Fruit fly (Drosophila melanogaster) whole organism, embryonic: Measurements from ENCODE around the gene MYPT-75D.

Experiments
- Bteb2 ChIP-seq: fragments of 200-800 bp; sonication (Bioruptor generic); optimal IDR thresholded peaks from 2 replicates; lab custom pipeline; 2016; ENCODE audit warnings: missing biosample characterization, missing genetic modification characterization
- CG10654 ChIP-seq: fragments of 200-800 bp; sonication (Bioruptor generic); optimal IDR thresholded peaks from 2 replicates; lab custom pipeline; 2016; ENCODE audit warnings: missing biosample characterization, missing genetic modification characterization
- CG11085 ChIP-seq: fragments of 200-800 bp; sonication (Bioruptor generic); IDR thresholded peaks from 2 replicates; pipeline ENCODE4 v1.3.6; 2022; ENCODE audit warnings: missing biosample characterization, missing genetic modification characterization
- CG11398 ChIP-seq: fragments of 200-800 bp; sonication (Bioruptor generic); optimal IDR thresholded peaks from 2 replicates; lab custom pipeline; 2016; ENCODE audit warnings: missing biosample characterization, missing genetic modification characterization
- CG12104 ChIP-seq: fragments of 200-800 bp; sonication (Bioruptor generic); optimal IDR thresholded peaks from 3 replicates; lab custom pipeline; 2016; ENCODE audit warnings: missing biosample characterization, missing genetic modification characterization
- CG12236 ChIP-seq: fragments of 200-800 bp; sonication (Bioruptor generic); optimal IDR thresholded peaks from 2 replicates; lab custom pipeline; 2016; ENCODE audit warnings: missing biosample characterization, missing genetic modification characterization
- CG14014 ChIP-seq: fragments of 200-800 bp; sonication (Bioruptor generic); IDR thresholded peaks from 2 replicates; pipeline ENCODE4 v1.3.6; 2022; ENCODE audit warnings: missing biosample characterization, missing genetic modification characterization
- CG14860 ChIP-seq: fragments of 200-800 bp; sonication (Bioruptor generic); IDR thresholded peaks from 3 replicates; pipeline ENCODE4 v1.3.6; 2022; ENCODE audit warnings: missing biosample characterization, missing genetic modification characterization; ENCODE audit not compliant: partially characterized antibody
- CG15601 ChIP-seq: fragments of 200-800 bp; sonication (Bioruptor generic); optimal IDR thresholded peaks from 3 replicates; lab custom pipeline; 2019; ENCODE audit warnings: missing biosample characterization, mild to moderate bottlenecking, missing genetic modification characterization, moderate library complexity
- CG17568 ChIP-seq: fragments of 200-800 bp; sonication (Bioruptor generic); optimal IDR thresholded peaks from 2 replicates; lab custom pipeline; 2018; ENCODE audit warnings: missing biosample characterization, mild to moderate bottlenecking, missing genetic modification characterization, moderate library complexity
- CG17802 ChIP-seq: fragments of 200-800 bp; sonication (Bioruptor generic); optimal IDR thresholded peaks from 2 replicates; lab custom pipeline; 2018; ENCODE audit warnings: missing biosample characterization, mild to moderate bottlenecking, missing genetic modification characterization, moderate library complexity
- CG18262 ChIP-seq: fragments of 200-800 bp; optimal IDR thresholded peaks from 3 replicates; lab custom pipeline; 2019; ENCODE audit warnings: missing biosample characterization, mild to moderate bottlenecking, missing genetic modification characterization, moderate library complexity
- CG2116 ChIP-seq: fragments of 200-800 bp; sonication (Bioruptor generic); optimal IDR thresholded peaks from 3 replicates; lab custom pipeline; 2018; ENCODE audit warnings: missing biosample characterization, mild to moderate bottlenecking, missing genetic modification characterization
- CG31365 ChIP-seq: fragments of 200-800 bp; sonication (Bioruptor generic); optimal IDR thresholded peaks from 2 replicates; lab custom pipeline; 2018; ENCODE audit warnings: missing biosample characterization, mild to moderate bottlenecking, missing genetic modification characterization
- CG32772 ChIP-seq: fragments of 200-800 bp; sonication (Bioruptor generic); IDR thresholded peaks from 2 replicates; pipeline ENCODE4 v1.3.6; 2022; ENCODE audit warnings: missing biosample characterization, missing genetic modification characterization
- CG33557 ChIP-seq: fragments of 200-800 bp; sonication (Bioruptor generic); optimal IDR thresholded peaks from 2 replicates; lab custom pipeline; 2019; ENCODE audit warnings: missing biosample characterization, mild to moderate bottlenecking, missing genetic modification characterization, moderate library complexity
- CG3995 ChIP-seq: fragments of 200-800 bp; sonication (Bioruptor generic); optimal IDR thresholded peaks from 3 replicates; lab custom pipeline; 2016; ENCODE audit warnings: missing biosample characterization, missing genetic modification characterization
- CG4282 ChIP-seq: fragments of 200-800 bp; sonication (Bioruptor generic); optimal IDR thresholded peaks from 2 replicates; lab custom pipeline; 2016; ENCODE audit warnings: missing biosample characterization, missing genetic modification characterization
- CG4730 ChIP-seq: fragments of 200-800 bp; sonication (Bioruptor generic); IDR thresholded peaks from 2 replicates; pipeline ENCODE4 v1.3.6; 2022; ENCODE audit warnings: missing biosample characterization, missing genetic modification characterization
- CG6254 ChIP-seq: fragments of 200-800 bp; sonication (Bioruptor generic); optimal IDR thresholded peaks from 3 replicates; lab custom pipeline; 2017; ENCODE audit warnings: mild to moderate bottlenecking, missing biosample characterization, missing genetic modification reagents, missing genetic modification characterization
- CG6791 ChIP-seq: fragments of 200-800 bp; sonication (Bioruptor generic); IDR thresholded peaks from 3 replicates; pipeline ENCODE4 v1.3.6; 2022; ENCODE audit warnings: missing biosample characterization, missing genetic modification characterization; ENCODE audit not compliant: partially characterized antibody
- CG7556 ChIP-seq: fragments of 200-800 bp; sonication (Bioruptor generic); optimal IDR thresholded peaks from 2 replicates; lab custom pipeline; 2017; ENCODE audit warnings: missing biosample characterization, mild to moderate bottlenecking, missing genetic modification characterization
- Chrac-16 ChIP-seq: fragments of 200-800 bp; sonication (Bioruptor generic); optimal IDR thresholded peaks from 3 replicates; lab custom pipeline; 2016; ENCODE audit warnings: missing biosample characterization, missing genetic modification characterization
- Dll ChIP-seq: fragments of 200-800 bp; sonication (Bioruptor generic); IDR thresholded peaks from 4 replicates; pipeline ENCODE4 v1.3.6; 2022; ENCODE audit warnings: missing biosample characterization, missing genetic modification characterization; ENCODE audit not compliant: partially characterized antibody
- Drgx ChIP-seq: fragments of 200-800 bp; sonication (Bioruptor generic); IDR thresholded peaks from 2 replicates; pipeline ENCODE4 v1.3.6; 2022; ENCODE audit warnings: missing biosample characterization, missing genetic modification characterization
- E2f1 ChIP-seq: fragments of 200-800 bp; sonication (Bioruptor generic); IDR thresholded peaks from 2 replicates; pipeline ENCODE4 v1.3.6; 2022; ENCODE audit warnings: missing biosample characterization, missing genetic modification characterization
- MTF-1 ChIP-seq: fragments of 200-800 bp; sonication (Bioruptor generic); optimal IDR thresholded peaks from 2 replicates; lab custom pipeline; 2018; ENCODE audit warnings: missing biosample characterization, mild to moderate bottlenecking, missing genetic modification characterization, borderline replicate concordance
- NFAT ChIP-seq: fragments of 200-800 bp; sonication (Bioruptor generic); IDR thresholded peaks from 2 replicates; pipeline ENCODE4 v1.3.6; 2022; ENCODE audit warnings: missing biosample characterization, missing genetic modification characterization
- Neu2 ChIP-seq: fragments of 200-800 bp; sonication (Bioruptor generic); optimal IDR thresholded peaks from 3 replicates; lab custom pipeline; 2016; ENCODE audit warnings: missing biosample characterization, missing genetic modification characterization, borderline replicate concordance
- PHDP ChIP-seq: fragments of 200-800 bp; sonication (Bioruptor generic); optimal IDR thresholded peaks from 3 replicates; lab custom pipeline; 2018; ENCODE audit warnings: missing biosample characterization, mild to moderate bottlenecking, missing genetic modification characterization, moderate library complexity
- Side ChIP-seq: fragments of 200-800 bp; sonication (Bioruptor generic); optimal IDR thresholded peaks from 2 replicates; lab custom pipeline; 2016; ENCODE audit warnings: missing biosample characterization, missing genetic modification characterization
- Sry-δ ChIP-seq: fragments of 200-800 bp; sonication (Bioruptor generic); optimal IDR thresholded peaks from 2 replicates; lab custom pipeline; 2016; ENCODE audit warnings: missing biosample characterization, missing genetic modification characterization
- ap ChIP-seq: fragments of 200-800 bp; sonication (Bioruptor generic); IDR thresholded peaks from 2 replicates; pipeline ENCODE4 v1.3.6; 2022; ENCODE audit warnings: missing biosample characterization, missing genetic modification characterization
- ara ChIP-seq: fragments of 200-800 bp; sonication (Bioruptor generic); IDR thresholded peaks from 2 replicates; pipeline ENCODE4 v1.3.6; 2022; ENCODE audit warnings: missing biosample characterization, missing genetic modification characterization
- ato ChIP-seq: fragments of 200-800 bp; sonication (Bioruptor generic); IDR thresholded peaks from 2 replicates; pipeline ENCODE4 v1.3.6; 2022; ENCODE audit warnings: missing biosample characterization, missing genetic modification characterization; ENCODE audit not compliant: partially characterized antibody
- cad ChIP-seq: fragments of >200 bp; optimal IDR thresholded peaks from 2 replicates; lab custom pipeline; 2017; ENCODE audit warnings: missing biosample characterization, missing genetic modification characterization
- emc ChIP-seq: fragments of 200-800 bp; sonication (Bioruptor generic); optimal IDR thresholded peaks from 2 replicates; lab custom pipeline; 2016; ENCODE audit warnings: missing biosample characterization, missing genetic modification characterization
- en ChIP-seq: fragments of 200-800 bp; sonication (Bioruptor generic); optimal IDR thresholded peaks from 2 replicates; lab custom pipeline; 2016; ENCODE audit warnings: missing biosample characterization, missing genetic modification characterization
- eve ChIP-seq, 2 experiments: fragments of >200 bp; optimal IDR thresholded peaks; 2 replicates each; lab custom pipeline; 2017; ENCODE audit warnings: missing biosample characterization in 2 of 2, missing genetic modification characterization in 2 of 2
- fru ChIP-seq: fragments of >200 bp; optimal IDR thresholded peaks from 2 replicates; lab custom pipeline; 2017
- gro ChIP-seq: fragments of 200-800 bp; sonication (Bioruptor generic); optimal IDR thresholded peaks from 2 replicates; lab custom pipeline; 2016; ENCODE audit warnings: missing biosample characterization, missing genetic modification characterization
- lbe ChIP-seq: fragments of 200-800 bp; sonication (Bioruptor generic); optimal IDR thresholded peaks from 2 replicates; lab custom pipeline; 2016; ENCODE audit warnings: missing biosample characterization, mild to moderate bottlenecking, missing genetic modification characterization
- lola ChIP-seq, 3 experiments: fragments of >200 bp in 2 of 3; fragments of 200-800 bp in 1 of 3; sonication (Bioruptor generic) in 1 of 3; optimal IDR thresholded peaks; 2 replicates each; lab custom pipeline; 2017 to 2019; ENCODE audit warnings: missing biosample characterization in 3 of 3, missing genetic modification characterization in 3 of 3, mild to moderate bottlenecking in 1 of 3, moderate library complexity in 1 of 3
- mld ChIP-seq: fragments of 200-800 bp; sonication (Bioruptor generic); IDR thresholded peaks from 3 replicates; pipeline ENCODE4 v1.3.6; 2022; ENCODE audit warnings: missing biosample characterization, missing genetic modification characterization; ENCODE audit not compliant: partially characterized antibody
- peb ChIP-seq: fragments of 200-800 bp; sonication (Bioruptor generic); IDR thresholded peaks from 2 replicates; pipeline ENCODE4 v1.3.6; 2022; ENCODE audit warnings: missing biosample characterization, missing genetic modification characterization
- psq ChIP-seq: fragments of 200-800 bp; sonication (Bioruptor generic); optimal IDR thresholded peaks from 2 replicates; lab custom pipeline; 2017; ENCODE audit warnings: missing biosample characterization, missing genetic modification characterization
- salm ChIP-seq: fragments of 200-800 bp; sonication (Bioruptor generic); optimal IDR thresholded peaks from 2 replicates; lab custom pipeline; 2018; ENCODE audit warnings: missing biosample characterization, mild to moderate bottlenecking, missing genetic modification characterization
- sd ChIP-seq: fragments of 200-800 bp; sonication (Bioruptor generic); optimal IDR thresholded peaks from 3 replicates; lab custom pipeline; 2018; ENCODE audit warnings: missing biosample characterization, mild to moderate bottlenecking, missing genetic modification characterization, moderate library complexity
- sens-2 ChIP-seq: fragments of 200-800 bp; sonication (Bioruptor generic); IDR thresholded peaks from 2 replicates; pipeline ENCODE4 v1.3.6; 2022; ENCODE audit warnings: missing biosample characterization, missing genetic modification characterization
- so ChIP-seq: fragments of 200-800 bp; sonication (Bioruptor generic); IDR thresholded peaks from 3 replicates; pipeline ENCODE4 v1.3.6; 2022; ENCODE audit warnings: missing biosample characterization, missing genetic modification characterization
- trh ChIP-seq: fragments of 200-800 bp; sonication (Bioruptor generic); optimal IDR thresholded peaks from 2 replicates; lab custom pipeline; 2016; ENCODE audit warnings: missing biosample characterization, missing genetic modification characterization
- unpg ChIP-seq: fragments of 200-800 bp; sonication (Bioruptor generic); optimal IDR thresholded peaks from 3 replicates; lab custom pipeline; 2018; ENCODE audit warnings: missing biosample characterization, mild to moderate bottlenecking, missing genetic modification characterization, moderate library complexity

MYPT-75D gene

dm6 chr3L:18625786-18626185 is at the start of gene MYPT-75D (continued):
- TF ChIP-seq lbe (GFP tag; lab: Kevin White, UChicago) (peak; percentile 14), CG10654 (no peak), CG2116 (GFP tag; lab: Kevin White, UChicago) (peak; percentile 91), CG18262 (tag; lab: Kevin White, UChicago) (peak; percentile 16), CG12236 (peak; percentile 25), gro (GFP tag; lab: Kevin White, UChicago) (peak; percentile 80), ara (no peak), Drgx (no peak), Sry-δ (GFP tag; lab: Kevin White, UChicago) (peak; percentile 75), CG17568 (GFP tag; lab: Kevin White, UChicago) (no peak), CG14860 (GFP tag; lab: Robert Waterston, UW) (peak; percentile 79), CG32772 (GFP tag; lab: Robert Waterston, UW) (peak; percentile 18), mld (GFP tag; lab: Robert Waterston, UW) (peak; percentile 54; the same call in 1 of the 3 replicates), ato (peak; percentile 88), NFAT (GFP tag; lab: Robert Waterston, UW) (peak; percentile 46; the same call in 1 of the 2 replicates), unpg (peak; percentile 18), CG15601 (tag; lab: Kevin White, UChicago) (peak; percentile 30), CG11085 (GFP tag; lab: Robert Waterston, UW) (no peak), eve (GFP tag; optimal IDR thresholded peaks at IDR 0.05; lab: Kevin White, UChicago) (no peak), Chrac-16 (GFP tag; lab: Kevin White, UChicago) (no peak), E2f1 (no peak), CG7556 (GFP tag; lab: Kevin White, UChicago) (no peak), CG6254 (no peak), CG33557 (GFP tag; lab: Kevin White, UChicago) (peak; percentile 24), CG6791 (peak; percentile 84), CG4282 (GFP tag; lab: Kevin White, UChicago) (peak; percentile 41), CG14014 (no peak), CG4730 (GFP tag; lab: Robert Waterston, UW) (no peak), ap (GFP tag; lab: Robert Waterston, UW) (no peak), so (GFP tag; lab: Robert Waterston, UW) (no peak), CG12104 (GFP tag; lab: Kevin White, UChicago) (no peak), peb (no peak), en (GFP tag; lab: Kevin White, UChicago) (no peak), sd (peak; percentile 70), Side (GFP tag; lab: Kevin White, UChicago) (peak; percentile 42), CG11398 (GFP tag; lab: Kevin White, UChicago) (peak; percentile 49), sens-2 (GFP tag; lab: Robert Waterston, UW) (no peak; the same call in 1 of the 2 replicates), CG3995 (no peak), emc (GFP tag; lab: Kevin White, UChicago) (no peak), cad (GFP tag; lab: Kevin White, UChicago) (no peak), Bteb2 (GFP tag; lab: Kevin White, UChicago) (no peak), psq (GFP tag; lab: Kevin White, UChicago) (peak; percentile 8), lola (GFP tag; optimal IDR thresholded peaks at IDR 0.05; lab: Kevin White, UChicago) (no peak), Neu2 (GFP tag; lab: Kevin White, UChicago) (no peak), fru (no peak), salm (peak; percentile 5), Dll (GFP tag; lab: Robert Waterston, UW) (peak; percentile 91), PHDP (tag; lab: Kevin White, UChicago) (peak; percentile 23), CG31365 (tag; lab: Kevin White, UChicago) (peak; percentile 24), MTF-1 (GFP tag; lab: Kevin White, UChicago) (peak; percentile 30), CG17802 (tag; lab: Kevin White, UChicago) (no peak), trh (GFP tag; lab: Kevin White, UChicago) (no peak)
